Fruit fly (Drosophila melanogaster) whole organism, embryonic: ENCODE data around the gene PpD6.

ENCODE experiments used
- CG17802 ChIP-seq: fragments of 200-800 bp; sonication (Bioruptor generic); optimal IDR thresholded peaks from 2 replicates; lab custom pipeline; 2018; ENCODE audit warnings: missing biosample characterization, mild to moderate bottlenecking, missing genetic modification characterization, moderate library complexity
- CG3407 ChIP-seq: fragments of 200-800 bp; sonication (Bioruptor generic); optimal IDR thresholded peaks from 2 replicates; lab custom pipeline; 2018; ENCODE audit warnings: missing biosample characterization, mild to moderate bottlenecking, missing genetic modification characterization
- pan ChIP-seq, 4 experiments: fragments of >200 bp in 3 of 4; fragments of 200-800 bp in 1 of 4; sonication (Bioruptor generic) in 1 of 4; optimal IDR thresholded peaks in 3 of 4; IDR thresholded peaks in 1 of 4; 2 replicates each; pipeline versions ENCODE4 v1.3.6 to Lab custom; 2017 to 2022; ENCODE audit warnings: missing biosample characterization in 2 of 4, missing genetic modification characterization in 2 of 4, mixed read lengths in 1 of 4

DNA sequence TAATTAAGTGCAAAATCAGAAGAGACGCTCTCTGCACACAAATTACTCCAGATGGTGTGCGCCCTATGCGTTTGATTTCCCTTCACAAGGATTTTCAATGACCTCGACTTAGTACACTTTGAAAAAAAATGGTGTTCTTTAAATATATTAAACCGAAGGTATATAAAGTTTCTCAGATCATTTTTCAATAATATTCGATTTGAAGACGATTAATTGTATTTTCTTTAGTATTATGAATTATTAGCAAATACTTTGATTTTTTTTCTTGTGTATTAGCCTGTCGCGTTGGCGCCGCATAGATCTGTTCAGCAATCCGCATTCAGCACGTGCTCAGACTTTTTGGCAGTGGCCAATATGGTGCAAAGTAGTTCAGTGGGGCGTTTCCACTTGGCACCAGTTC is 18.3 kb downstream of the PpD6 start:
- no peak for TF ChIP-seq CG17802 (tag; lab: Kevin White, UChicago)
- TF ChIP-seq pan (optimal IDR thresholded peaks at IDR 0.05; lab: Kevin White, UChicago), result no peak
- TF ChIP-seq pan (GFP tag; optimal IDR thresholded peaks at IDR 0.05 in 1 of 2, IDR thresholded peaks at IDR 0.05 in 1 of 2), result no peak
- TF ChIP-seq CG3407 (GFP tag; lab: Kevin White, UChicago), result no peak
